Fruit fly (Drosophila melanogaster): ENCODE data around the gene CG9205.

The CG9205 gene

DNA sequence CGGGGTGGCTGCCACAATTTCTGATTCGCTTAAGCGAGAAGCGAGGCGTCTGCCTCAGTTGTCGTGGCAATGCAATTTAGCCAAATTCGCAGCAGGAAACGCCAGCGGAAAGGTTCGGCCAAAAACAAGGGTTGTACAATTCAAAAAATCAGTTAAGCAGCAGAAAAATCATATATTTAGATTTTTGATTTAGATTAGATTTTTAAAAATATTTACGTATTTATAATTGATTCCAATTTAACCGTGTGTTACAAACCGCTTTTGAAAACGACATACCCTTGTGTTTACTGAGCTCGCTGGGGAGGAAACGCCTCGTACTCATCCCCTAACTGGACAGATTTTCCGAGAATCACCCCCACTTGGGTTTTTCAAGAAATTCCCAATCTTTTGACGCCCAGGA is 9.0 kb downstream of the CG9205 start:
- no peak for TF ChIP-seq psq (GFP tag; optimal IDR thresholded peaks at IDR 0.05)
- TF ChIP-seq rgr (GFP tag; optimal IDR thresholded peaks at IDR 0.05), result no peak
- no peak for TF ChIP-seq HLH106 (tag; optimal IDR thresholded peaks at IDR 0.05)
- no peak for TF ChIP-seq Hr78 (GFP tag; optimal IDR thresholded peaks at IDR 0.05)
- TF ChIP-seq h (GFP tag; optimal IDR thresholded peaks at IDR 0.05), result no peak

DNA sequence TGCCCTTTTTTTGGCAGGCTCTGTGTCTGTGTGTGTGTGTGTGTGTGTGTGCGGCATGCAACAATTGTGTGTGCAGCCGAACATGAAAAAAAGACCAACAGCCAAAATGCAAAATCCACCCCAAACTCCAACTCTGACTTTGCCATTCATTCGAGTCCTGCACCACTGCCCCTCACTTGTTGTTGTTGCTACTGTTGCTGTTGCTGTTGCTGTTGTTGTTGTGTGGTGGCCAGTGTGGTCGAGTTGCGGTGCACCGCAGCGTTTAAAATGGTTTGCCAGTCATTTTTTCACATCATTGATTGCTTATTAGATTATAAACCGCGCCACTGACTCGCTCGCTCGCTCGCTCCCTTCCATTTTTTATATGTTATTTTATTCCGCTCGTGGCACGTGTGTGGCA is 11.9 kb downstream of the CG9205 start:
- TF ChIP-seq usp (GFP tag; optimal IDR thresholded peaks at IDR 0.05) (no peak), Dfd (GFP tag; optimal IDR thresholded peaks at IDR 0.05) (peak; percentile 53), jim (GFP tag; optimal IDR thresholded peaks at IDR 0.05) (no peak)

DNA sequence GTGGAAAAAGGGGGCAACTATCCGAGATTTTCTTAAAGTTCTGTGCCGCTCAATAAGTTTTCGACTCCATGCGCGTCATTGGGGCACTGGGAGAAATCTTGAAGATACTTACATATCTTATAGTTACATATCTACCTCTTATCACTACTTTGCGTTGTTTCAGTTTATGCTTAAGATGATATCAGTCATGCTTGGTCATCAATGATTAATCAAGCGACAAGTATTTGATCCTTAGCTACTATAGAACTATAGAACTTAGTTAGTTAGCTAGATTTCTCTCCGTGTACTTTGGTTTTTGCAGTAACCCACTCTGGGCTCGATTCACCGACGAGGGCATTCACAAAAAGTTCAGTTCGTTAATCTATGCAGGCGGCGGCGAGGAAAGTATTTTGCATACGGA is 21.4 kb downstream of the CG9205 start:
- TF ChIP-seq Dif (GFP tag; optimal IDR thresholded peaks at IDR 0.05; ENCODE audit: partially characterized antibody), result no peak
- no peak for TF ChIP-seq Vsx2 (GFP tag; optimal IDR thresholded peaks at IDR 0.05; ENCODE audit: partially characterized antibody)
- no peak for TF ChIP-seq CG32264 (GFP tag; optimal IDR thresholded peaks at IDR 0.05)
- no peak for TF ChIP-seq Hnf4 (GFP tag; optimal IDR thresholded peaks at IDR 0.05)
- no peak for TF ChIP-seq CrebA (GFP tag; optimal IDR thresholded peaks at IDR 0.05; ENCODE audit: borderline replicate concordance)
- TF ChIP-seq dmrt93B (GFP tag; optimal IDR thresholded peaks at IDR 0.05), result no peak
- no peak for TF ChIP-seq Hr83 (GFP tag; optimal IDR thresholded peaks at IDR 0.05; ENCODE audit: poor library complexity, severe bottlenecking)

DNA sequence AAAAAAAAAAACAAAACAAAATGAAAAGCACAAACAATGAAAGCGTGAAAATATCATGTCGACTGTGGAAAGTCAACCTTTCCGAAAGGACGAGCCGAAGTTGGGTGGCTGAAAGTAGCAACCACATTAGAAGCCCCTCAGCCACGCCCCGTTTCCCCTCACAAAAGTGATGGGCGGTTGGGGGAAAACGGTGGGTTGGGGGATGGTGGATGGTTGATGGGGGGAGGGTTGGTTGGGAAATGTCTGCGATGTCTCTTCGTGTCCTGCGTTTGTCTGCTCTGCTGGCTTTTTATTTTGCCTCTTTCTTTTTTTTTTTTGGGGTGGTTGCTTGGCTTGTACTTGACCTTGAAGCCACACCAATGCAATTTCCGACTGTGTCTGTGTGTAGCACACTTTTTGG is 28.0 kb downstream of the CG9205 start:
- TF ChIP-seq Rel (GFP tag; optimal IDR thresholded peaks at IDR 0.05), result no peak
- TF ChIP-seq Rel (tag; optimal IDR thresholded peaks at IDR 0.05), result no peak
- no peak for TF ChIP-seq Vsx2 (GFP tag; optimal IDR thresholded peaks at IDR 0.05; ENCODE audit: partially characterized antibody)
- no peak for TF ChIP-seq brk (GFP tag; optimal IDR thresholded peaks at IDR 0.05)

DNA sequence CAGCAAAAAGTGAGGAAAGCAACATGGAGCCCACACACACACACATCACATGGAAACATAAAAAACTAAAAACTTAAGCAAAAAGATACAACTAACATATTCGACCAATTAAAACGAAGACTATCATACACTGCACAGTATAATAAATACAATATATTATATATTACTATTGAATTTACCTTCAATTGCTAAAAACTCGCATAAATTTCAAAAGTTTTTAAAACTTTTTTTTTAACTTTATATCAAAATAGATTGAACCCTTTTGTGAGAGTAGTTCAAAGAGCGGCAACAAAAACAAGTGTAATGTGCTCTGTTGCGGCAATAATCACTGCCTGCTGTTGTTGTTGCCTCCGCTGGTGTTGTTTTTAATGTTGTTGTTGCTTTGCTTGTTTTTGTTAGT is 29.9 kb downstream of the CG9205 start:
- TF ChIP-seq HLH106 (tag; optimal IDR thresholded peaks at IDR 0.05) (peak; percentile 31), Sp1 (GFP tag; optimal IDR thresholded peaks at IDR 0.05) (peak; percentile 46), sage (GFP tag; optimal IDR thresholded peaks at IDR 0.05) (no peak)

DNA sequence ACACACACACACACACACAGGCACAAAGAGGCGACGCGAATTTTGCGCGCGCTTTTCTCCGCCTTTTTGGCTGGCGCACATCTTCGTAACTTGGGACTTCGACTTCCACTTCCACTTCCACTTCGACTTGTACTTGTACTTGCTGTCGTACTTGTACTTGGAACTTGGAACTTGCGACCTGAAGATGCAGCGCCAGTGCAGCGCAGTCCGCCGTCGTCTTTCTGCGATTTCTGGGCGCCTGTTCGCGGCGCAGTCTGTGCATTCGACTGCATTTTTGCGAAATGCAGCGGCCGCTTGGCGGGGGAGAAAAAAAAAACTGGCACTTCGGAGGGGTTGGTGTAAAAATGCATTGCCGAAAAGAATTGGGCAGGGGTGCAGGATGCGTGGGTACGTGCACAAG is 42.5 kb downstream of the CG9205 start:
- TF ChIP-seq CG9705 (GFP tag; optimal IDR thresholded peaks at IDR 0.05), result no peak
- TF ChIP-seq Dfd (GFP tag; optimal IDR thresholded peaks at IDR 0.05), result peak; percentile 38

DNA sequence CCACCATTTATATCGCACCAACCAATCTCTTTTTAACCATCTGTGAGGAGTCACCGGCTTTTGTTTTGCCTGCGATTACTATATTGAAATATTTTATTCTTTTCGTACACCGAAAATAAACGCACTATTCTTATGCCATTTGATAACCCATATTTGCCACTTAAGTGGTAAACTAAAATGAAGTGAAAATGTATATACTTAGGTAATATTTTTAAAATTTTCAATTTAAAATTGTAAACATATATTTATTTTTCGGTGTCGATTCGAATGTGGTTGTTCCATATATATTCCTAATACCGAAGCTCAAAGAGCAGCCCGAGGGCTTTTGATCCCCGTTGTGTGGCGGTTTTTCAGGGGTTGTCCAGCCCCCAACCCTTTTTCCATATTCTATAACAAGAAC is 43.8 kb downstream of the CG9205 start:
- peak; percentile 47 for TF ChIP-seq h (GFP tag; optimal IDR thresholded peaks at IDR 0.05)
- TF ChIP-seq CG9705 (GFP tag; optimal IDR thresholded peaks at IDR 0.05), result no peak
- TF ChIP-seq fru (GFP tag; optimal IDR thresholded peaks at IDR 0.05), result peak; percentile 15

DNA sequence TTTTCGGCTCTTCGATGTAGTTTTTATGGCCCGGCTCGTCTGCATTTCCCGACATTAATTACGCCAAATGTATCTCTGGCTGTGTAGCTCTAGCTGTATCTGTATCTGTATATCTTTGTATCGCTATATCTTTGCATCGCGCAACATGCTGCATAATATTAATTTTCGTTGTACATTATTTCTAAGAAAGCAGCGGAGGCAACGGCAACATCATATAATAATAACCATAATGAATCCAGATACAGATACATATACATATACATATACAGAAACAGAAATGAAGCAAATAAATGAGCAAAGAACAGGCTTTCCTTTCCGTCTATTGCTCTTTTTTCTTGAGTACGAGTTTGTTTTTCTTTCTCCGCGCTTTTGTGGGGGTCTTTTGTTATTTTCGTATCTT is 48.4 kb downstream of the CG9205 start:
- TF ChIP-seq Hr83 (GFP tag; optimal IDR thresholded peaks at IDR 0.05; ENCODE audit: poor library complexity, severe bottlenecking), result no peak
- no peak for TF ChIP-seq Jra (GFP tag; optimal IDR thresholded peaks at IDR 0.05)
- TF ChIP-seq foxo (GFP tag; optimal IDR thresholded peaks at IDR 0.05), result no peak

DNA sequence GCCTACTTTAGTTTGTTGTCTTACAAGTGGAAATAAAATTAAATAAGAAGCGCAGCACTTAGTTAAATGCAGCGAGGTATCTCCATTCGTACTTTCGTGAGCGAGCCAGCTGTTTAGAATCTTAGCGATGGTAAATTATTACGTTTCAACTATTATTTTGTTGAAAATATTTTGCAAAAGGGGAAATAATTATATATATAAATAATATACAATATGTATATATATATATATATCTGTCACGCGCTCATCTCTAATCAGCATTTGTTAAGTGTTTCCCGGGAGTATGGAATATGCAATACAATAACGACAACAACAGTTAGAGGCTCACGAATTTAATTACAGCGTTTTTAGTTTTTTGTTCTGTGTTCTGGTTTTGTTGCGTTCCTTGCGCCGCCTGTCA is 48.8 kb downstream of the CG9205 start:
- TF ChIP-seq HLH106 (tag; optimal IDR thresholded peaks at IDR 0.05) (peak; percentile 22), fru (GFP tag; optimal IDR thresholded peaks at IDR 0.05) (no peak), CG9705 (GFP tag; optimal IDR thresholded peaks at IDR 0.05) (no peak)

Data from whole organism, wandering third instar larva.